Fruit fly (Drosophila melanogaster) whole organism, embryonic: ENCODE measurements around the gene CG6356.
A peak's percentile ranks its signal among the peaks of the same experiment; 100 is the strongest.

Source experiments
- CG10654 ChIP-seq: fragments of 200-800 bp; sonication (Bioruptor generic); optimal IDR thresholded peaks from 2 replicates; lab custom pipeline; 2016; ENCODE audit warnings: missing biosample characterization, missing genetic modification characterization
- CG10979 ChIP-seq: fragments of 200-800 bp; sonication (Bioruptor generic); optimal IDR thresholded peaks from 2 replicates; lab custom pipeline; 2018; ENCODE audit warnings: missing biosample characterization, mild to moderate bottlenecking, missing genetic modification characterization, moderate library complexity
- CG11093 ChIP-seq: fragments of 200-800 bp; sonication (Bioruptor generic); IDR thresholded peaks from 3 replicates; pipeline ENCODE4 v1.3.6; 2022; ENCODE audit warnings: missing biosample characterization, missing genetic modification characterization
- CG11696 ChIP-seq: fragments of 200-800 bp; sonication (Bioruptor generic); IDR thresholded peaks from 2 replicates; pipeline ENCODE4 v1.3.6; 2022; ENCODE audit warnings: missing biosample characterization, missing genetic modification characterization
- CG12391 ChIP-seq: fragments of 200-800 bp; sonication (Bioruptor generic); optimal IDR thresholded peaks from 3 replicates; lab custom pipeline; 2018; ENCODE audit warnings: missing biosample characterization, mild to moderate bottlenecking, missing genetic modification characterization, moderate library complexity
- CG12744 ChIP-seq: fragments of 200-800 bp; sonication (Bioruptor generic); optimal IDR thresholded peaks from 2 replicates; lab custom pipeline; 2016; ENCODE audit warnings: missing biosample characterization, missing genetic modification characterization
- CG13123 ChIP-seq: fragments of 200-800 bp; sonication (Bioruptor generic); optimal IDR thresholded peaks from 2 replicates; lab custom pipeline; 2016; ENCODE audit warnings: missing biosample characterization, missing genetic modification characterization
- CG13894 ChIP-seq: fragments of 200-800 bp; sonication (Bioruptor generic); optimal IDR thresholded peaks from 3 replicates; lab custom pipeline; 2018; ENCODE audit warnings: missing biosample characterization, mild to moderate bottlenecking, missing genetic modification characterization, moderate library complexity
- CG14441 ChIP-seq: fragments of 200-800 bp; sonication (Bioruptor generic); IDR thresholded peaks from 2 replicates; pipeline ENCODE4 v1.3.6; 2022; ENCODE audit warnings: missing biosample characterization, missing genetic modification characterization
- CG17359 ChIP-seq: fragments of 200-800 bp; sonication (Bioruptor generic); optimal IDR thresholded peaks from 3 replicates; lab custom pipeline; 2018; ENCODE audit warnings: missing biosample characterization, mild to moderate bottlenecking, missing genetic modification characterization, moderate library complexity
- CG18764 ChIP-seq: fragments of 200-800 bp; sonication (Bioruptor generic); optimal IDR thresholded peaks from 3 replicates; lab custom pipeline; 2016; ENCODE audit warnings: missing biosample characterization, missing genetic modification characterization
- CG2129 ChIP-seq: fragments of 200-800 bp; sonication (Bioruptor generic); IDR thresholded peaks from 2 replicates; pipeline ENCODE4 v1.3.6; 2022; ENCODE audit warnings: missing biosample characterization, missing genetic modification characterization; ENCODE audit not compliant: partially characterized antibody
- CG33213 ChIP-seq: fragments of 200-800 bp; sonication (Bioruptor generic); optimal IDR thresholded peaks from 3 replicates; lab custom pipeline; 2016; ENCODE audit warnings: missing biosample characterization, missing genetic modification characterization
- CG34224 ChIP-seq: fragments of 200-800 bp; sonication (Bioruptor generic); IDR thresholded peaks from 3 replicates; pipeline ENCODE4 v1.3.6; 2022; ENCODE audit warnings: missing biosample characterization, missing genetic modification characterization; ENCODE audit not compliant: partially characterized antibody
- CG43689 ChIP-seq: fragments of 200-800 bp; sonication (Bioruptor generic); IDR thresholded peaks from 2 replicates; pipeline ENCODE4 v1.3.6; 2022; ENCODE audit warnings: missing biosample characterization, missing genetic modification characterization
- CG5245 ChIP-seq: fragments of 200-800 bp; sonication (Bioruptor generic); optimal IDR thresholded peaks from 3 replicates; lab custom pipeline; 2016; ENCODE audit warnings: missing biosample characterization, missing genetic modification characterization
- CG6689 ChIP-seq: fragments of 200-800 bp; sonication (Bioruptor generic); IDR thresholded peaks from 2 replicates; pipeline ENCODE4 v1.3.6; 2022; ENCODE audit warnings: missing biosample characterization, missing genetic modification characterization
- CG7987 ChIP-seq: fragments of 200-800 bp; sonication (Bioruptor generic); optimal IDR thresholded peaks from 2 replicates; lab custom pipeline; 2018; ENCODE audit warnings: missing biosample characterization, mild to moderate bottlenecking, missing genetic modification characterization, moderate library complexity
- CG9797 ChIP-seq: fragments of 200-800 bp; sonication (Bioruptor generic); optimal IDR thresholded peaks from 3 replicates; lab custom pipeline; 2018; ENCODE audit warnings: missing biosample characterization, mild to moderate bottlenecking, missing genetic modification characterization
- CG9817 ChIP-seq: fragments of 200-800 bp; sonication (Bioruptor generic); optimal IDR thresholded peaks from 2 replicates; lab custom pipeline; 2018; ENCODE audit warnings: missing biosample characterization, mild to moderate bottlenecking, missing genetic modification characterization, moderate library complexity
- CG9932 ChIP-seq: fragments of 200-800 bp; sonication (Bioruptor generic); IDR thresholded peaks from 2 replicates; pipeline ENCODE4 v1.3.6; 2022; ENCODE audit warnings: missing biosample characterization, missing genetic modification characterization
- Chrac-16 ChIP-seq: fragments of 200-800 bp; sonication (Bioruptor generic); optimal IDR thresholded peaks from 3 replicates; lab custom pipeline; 2016; ENCODE audit warnings: missing biosample characterization, missing genetic modification characterization
- Dek ChIP-seq: fragments of 200-800 bp; sonication (Bioruptor generic); optimal IDR thresholded peaks from 3 replicates; lab custom pipeline; 2019; ENCODE audit warnings: missing biosample characterization, mild to moderate bottlenecking, missing genetic modification characterization, moderate library complexity
- Dll ChIP-seq: fragments of 200-800 bp; sonication (Bioruptor generic); IDR thresholded peaks from 4 replicates; pipeline ENCODE4 v1.3.6; 2022; ENCODE audit warnings: missing biosample characterization, missing genetic modification characterization; ENCODE audit not compliant: partially characterized antibody
- Dref ChIP-seq: fragments of 200-800 bp; sonication (Bioruptor generic); IDR thresholded peaks from 2 replicates; pipeline ENCODE4 v1.3.6; 2022; ENCODE audit warnings: missing biosample characterization, missing genetic modification characterization
- E2f2 ChIP-seq: fragments of 200-800 bp; sonication (Bioruptor generic); IDR thresholded peaks from 2 replicates; pipeline ENCODE4 v1.3.6; 2022; ENCODE audit warnings: missing biosample characterization, missing genetic modification characterization
- Fer3 ChIP-seq: fragments of 200-800 bp; sonication (Bioruptor generic); optimal IDR thresholded peaks from 2 replicates; lab custom pipeline; 2018; ENCODE audit warnings: missing biosample characterization, mild to moderate bottlenecking, missing genetic modification characterization, moderate library complexity
- HHEX ChIP-seq: fragments of 200-800 bp; sonication (Bioruptor generic); optimal IDR thresholded peaks from 3 replicates; lab custom pipeline; 2017; ENCODE audit warnings: missing biosample characterization, mild to moderate bottlenecking, missing genetic modification characterization, missing genetic modification reagents
- Oli ChIP-seq: fragments of 200-800 bp; sonication (Bioruptor generic); optimal IDR thresholded peaks from 2 replicates; lab custom pipeline; 2018; ENCODE audit warnings: missing biosample characterization, mild to moderate bottlenecking, missing genetic modification characterization, moderate library complexity
- Taf1 ChIP-seq: fragments of 200-800 bp; sonication (Bioruptor generic); IDR thresholded peaks from 2 replicates; pipeline ENCODE4 v1.3.6; 2022; ENCODE audit warnings: missing biosample characterization, missing genetic modification characterization
- al ChIP-seq: fragments of 200-800 bp; sonication (Bioruptor generic); IDR thresholded peaks from 2 replicates; pipeline ENCODE4 v1.3.6; 2022; ENCODE audit warnings: missing biosample characterization, missing genetic modification characterization
- ap ChIP-seq: fragments of 200-800 bp; sonication (Bioruptor generic); IDR thresholded peaks from 2 replicates; pipeline ENCODE4 v1.3.6; 2022; ENCODE audit warnings: missing biosample characterization, missing genetic modification characterization
- crc ChIP-seq: fragments of 200-800 bp; sonication (Bioruptor generic); optimal IDR thresholded peaks from 2 replicates; lab custom pipeline; 2016; ENCODE audit warnings: missing biosample characterization, missing genetic modification characterization
- danr ChIP-seq: fragments of 200-800 bp; sonication (Bioruptor generic); IDR thresholded peaks from 2 replicates; pipeline ENCODE4 v1.3.6; 2022; ENCODE audit warnings: missing biosample characterization, missing genetic modification characterization
- dati ChIP-seq: fragments of 200-800 bp; sonication (Bioruptor generic); IDR thresholded peaks from 2 replicates; pipeline ENCODE4 v1.3.6; 2022; ENCODE audit warnings: missing biosample characterization, missing genetic modification characterization
- eve ChIP-seq, 2 experiments: fragments of >200 bp; optimal IDR thresholded peaks; 2 replicates each; lab custom pipeline; 2017; ENCODE audit warnings: missing biosample characterization in 2 of 2, missing genetic modification characterization in 2 of 2
- gce ChIP-seq: fragments of 200-800 bp; sonication (Bioruptor generic); IDR thresholded peaks from 3 replicates; pipeline ENCODE4 v1.3.6; 2022; ENCODE audit warnings: missing biosample characterization, missing genetic modification characterization
- gcm2 ChIP-seq: fragments of 200-800 bp; sonication (Bioruptor generic); optimal IDR thresholded peaks from 2 replicates; lab custom pipeline; 2016; ENCODE audit warnings: missing biosample characterization, missing genetic modification characterization
- h ChIP-seq: fragments of >200 bp; optimal IDR thresholded peaks from 2 replicates; lab custom pipeline; 2017
- hb ChIP-seq: fragments of 200-800 bp; sonication (Bioruptor generic); IDR thresholded peaks from 3 replicates; pipeline ENCODE4 v1.3.6; 2022; ENCODE audit warnings: missing biosample characterization, missing genetic modification characterization; ENCODE audit not compliant: partially characterized antibody
- klu ChIP-seq: fragments of 200-800 bp; sonication (Bioruptor generic); IDR thresholded peaks from 2 replicates; pipeline ENCODE4 v1.3.6; 2022; ENCODE audit warnings: missing biosample characterization, missing genetic modification characterization
- lbe ChIP-seq: fragments of 200-800 bp; sonication (Bioruptor generic); optimal IDR thresholded peaks from 2 replicates; lab custom pipeline; 2016; ENCODE audit warnings: missing biosample characterization, mild to moderate bottlenecking, missing genetic modification characterization
- lola ChIP-seq, 3 experiments: fragments of >200 bp in 2 of 3; fragments of 200-800 bp in 1 of 3; sonication (Bioruptor generic) in 1 of 3; optimal IDR thresholded peaks; 2 replicates each; lab custom pipeline; 2017 to 2019; ENCODE audit warnings: missing biosample characterization in 3 of 3, missing genetic modification characterization in 3 of 3, mild to moderate bottlenecking in 1 of 3, moderate library complexity in 1 of 3
- nom ChIP-seq: fragments of 200-800 bp; sonication (Bioruptor generic); optimal IDR thresholded peaks from 2 replicates; lab custom pipeline; 2017; ENCODE audit warnings: missing biosample characterization, missing genetic modification characterization, mild to moderate bottlenecking, moderate library complexity, missing genetic modification reagents
- seq ChIP-seq: fragments of 200-800 bp; sonication (Bioruptor generic); IDR thresholded peaks from 2 replicates; pipeline ENCODE4 v1.3.6; 2022; ENCODE audit warnings: missing biosample characterization, missing genetic modification characterization
- twi ChIP-seq: fragments of 200-800 bp; optimal IDR thresholded peaks from 2 replicates; lab custom pipeline; 2019; ENCODE audit warnings: missing biosample characterization, mild to moderate bottlenecking, missing genetic modification characterization, moderate library complexity
- wor ChIP-seq: fragments of 200-800 bp; sonication (Bioruptor generic); IDR thresholded peaks from 2 replicates; pipeline ENCODE4 v1.3.6; 2022; ENCODE audit warnings: missing biosample characterization, missing genetic modification characterization
- zen ChIP-seq: fragments of 200-800 bp; sonication (Bioruptor generic); optimal IDR thresholded peaks from 3 replicates; lab custom pipeline; 2018; ENCODE audit warnings: missing biosample characterization, mild to moderate bottlenecking, missing genetic modification characterization, moderate library complexity
- zf30C ChIP-seq: fragments of 200-800 bp; sonication (Bioruptor generic); optimal IDR thresholded peaks from 3 replicates; lab custom pipeline; 2018; ENCODE audit warnings: missing biosample characterization, mild to moderate bottlenecking, missing genetic modification characterization

The CG6356 gene

DNA sequence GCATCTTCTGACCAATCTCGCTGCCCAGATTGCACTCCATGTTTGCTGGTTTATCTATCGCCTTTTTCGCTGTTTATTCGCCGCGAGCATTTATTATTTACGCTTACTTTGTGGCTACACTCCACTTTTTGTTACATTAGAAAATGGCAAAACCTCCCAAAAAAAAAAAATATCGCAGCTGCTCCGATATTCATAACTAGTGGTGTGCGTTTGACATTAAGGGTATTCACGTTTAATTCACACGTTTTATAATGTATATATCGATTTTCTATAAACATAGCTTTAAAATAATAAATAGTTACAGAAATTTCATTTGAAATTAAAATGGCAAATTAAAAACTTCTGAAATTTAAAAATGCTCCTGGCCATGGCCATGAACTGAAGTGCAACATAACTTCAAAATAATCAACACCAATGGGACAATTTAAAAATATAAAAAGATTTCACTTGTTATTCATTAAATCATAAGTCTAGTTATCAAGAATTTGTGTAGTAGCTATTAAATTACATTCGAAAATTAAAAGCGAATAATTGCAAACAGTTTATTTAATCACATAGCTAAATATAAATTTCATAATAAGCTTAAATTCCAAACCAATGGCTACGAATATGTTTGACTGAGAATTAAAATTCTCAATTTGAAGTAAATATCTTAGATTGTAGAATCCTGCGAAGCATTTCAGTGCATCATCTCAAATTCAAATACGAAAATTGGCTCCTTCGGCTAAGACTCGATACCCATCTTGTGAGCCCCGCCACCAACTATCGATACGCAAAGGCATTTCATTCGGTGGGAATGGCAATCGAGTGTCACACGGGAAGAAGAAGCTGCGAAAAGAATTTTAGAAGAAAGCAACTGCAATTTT lies 34.7 kb downstream of the CG6356 start, which contains the start of the genes Nab2 and BRWD3 (continued):
- TF ChIP-seq twi (tag; lab: Kevin White, UChicago): no peak
- TF ChIP-seq CG43689 (GFP tag; lab: Robert Waterston, UW): no peak
- peak; percentile 7 for TF ChIP-seq CG12744
- no peak for TF ChIP-seq ap (GFP tag; lab: Robert Waterston, UW)
- TF ChIP-seq Fer3 (tag; lab: Kevin White, UChicago): no peak
- TF ChIP-seq Dref (GFP tag; lab: Robert Waterston, UW): peak; percentile 82
- TF ChIP-seq CG2129: peak; percentile 17
- TF ChIP-seq Oli (tag; lab: Kevin White, UChicago): no peak
- TF ChIP-seq CG10654 (GFP tag; lab: Kevin White, UChicago): peak; percentile 17
- peak; percentile 58 for TF ChIP-seq CG9817
- TF ChIP-seq lola (GFP tag; optimal IDR thresholded peaks at IDR 0.05; lab: Kevin White, UChicago): peak in 1 of 3 experiments; percentile 67
- peak; percentile 26; the same call in 2 of the 3 replicates for TF ChIP-seq CG34224 (GFP tag; lab: Robert Waterston, UW)
- TF ChIP-seq CG9797 (GFP tag; lab: Kevin White, UChicago): peak; percentile 4
- peak; percentile 13 for TF ChIP-seq CG10979 (tag; lab: Kevin White, UChicago)
- TF ChIP-seq lbe (GFP tag; lab: Kevin White, UChicago): no peak
- TF ChIP-seq al: 0 out of 2 replicates have a peak, but pooled peaks have one; percentile 34
- TF ChIP-seq hb (GFP tag; lab: Robert Waterston, UW): peak; percentile 59; the same call in 1 of the 3 replicates
- TF ChIP-seq CG5245 (GFP tag; lab: Kevin White, UChicago): no peak
- no peak for TF ChIP-seq seq (GFP tag; lab: Robert Waterston, UW)
- no peak for TF ChIP-seq CG33213
- TF ChIP-seq HHEX: no peak
- TF ChIP-seq CG18764 (GFP tag; lab: Kevin White, UChicago): no peak
- TF ChIP-seq CG17359 (tag; lab: Kevin White, UChicago): no peak
- TF ChIP-seq CG11093 (GFP tag; lab: Robert Waterston, UW): no peak
- TF ChIP-seq zen (tag; lab: Kevin White, UChicago): peak; percentile 28
- TF ChIP-seq zf30C (GFP tag; lab: Kevin White, UChicago): no peak
- TF ChIP-seq h (lab: Kevin White, UChicago): no peak
- TF ChIP-seq Taf1: no peak
- no peak for TF ChIP-seq nom (GFP tag; lab: Kevin White, UChicago)
- peak; percentile 57 for TF ChIP-seq E2f2 (GFP tag; lab: Robert Waterston, UW)
- TF ChIP-seq Dll (GFP tag; lab: Robert Waterston, UW): peak; percentile 67; the same call in 3 of the 4 replicates
- TF ChIP-seq CG14441 (GFP tag; lab: Robert Waterston, UW): peak; percentile 40; the same call in 1 of the 2 replicates
- TF ChIP-seq CG6689 (GFP tag; lab: Robert Waterston, UW): 0 out of 2 replicates have a peak, but pooled peaks have one; percentile 4
- TF ChIP-seq klu: no peak
- TF ChIP-seq CG13123 (GFP tag; lab: Kevin White, UChicago): no peak
- no peak for TF ChIP-seq CG13894 (tag; lab: Kevin White, UChicago)
- no peak for TF ChIP-seq Chrac-16 (GFP tag; lab: Kevin White, UChicago)
- no peak for TF ChIP-seq wor (GFP tag; lab: Robert Waterston, UW)
- TF ChIP-seq dati: no peak
- no peak for TF ChIP-seq gce (GFP tag; lab: Robert Waterston, UW)
- peak; percentile 21 for TF ChIP-seq Dek (tag; lab: Kevin White, UChicago)
- no peak for TF ChIP-seq CG11696 (GFP tag; lab: Robert Waterston, UW)
- TF ChIP-seq danr (GFP tag; lab: Robert Waterston, UW): no peak
- TF ChIP-seq gcm2 (GFP tag; lab: Kevin White, UChicago): no peak
- peak; percentile 62 for TF ChIP-seq CG12391 (tag; lab: Kevin White, UChicago)
- TF ChIP-seq CG9932 (GFP tag; lab: Robert Waterston, UW): peak; percentile 76
- TF ChIP-seq eve (GFP tag; optimal IDR thresholded peaks at IDR 0.05; lab: Kevin White, UChicago): no peak
- TF ChIP-seq CG7987: no peak
- TF ChIP-seq crc (GFP tag; lab: Kevin White, UChicago): no peak
